ENCODE assay signal across 2 fruit fly cellular contexts in the genomic region with DNA sequence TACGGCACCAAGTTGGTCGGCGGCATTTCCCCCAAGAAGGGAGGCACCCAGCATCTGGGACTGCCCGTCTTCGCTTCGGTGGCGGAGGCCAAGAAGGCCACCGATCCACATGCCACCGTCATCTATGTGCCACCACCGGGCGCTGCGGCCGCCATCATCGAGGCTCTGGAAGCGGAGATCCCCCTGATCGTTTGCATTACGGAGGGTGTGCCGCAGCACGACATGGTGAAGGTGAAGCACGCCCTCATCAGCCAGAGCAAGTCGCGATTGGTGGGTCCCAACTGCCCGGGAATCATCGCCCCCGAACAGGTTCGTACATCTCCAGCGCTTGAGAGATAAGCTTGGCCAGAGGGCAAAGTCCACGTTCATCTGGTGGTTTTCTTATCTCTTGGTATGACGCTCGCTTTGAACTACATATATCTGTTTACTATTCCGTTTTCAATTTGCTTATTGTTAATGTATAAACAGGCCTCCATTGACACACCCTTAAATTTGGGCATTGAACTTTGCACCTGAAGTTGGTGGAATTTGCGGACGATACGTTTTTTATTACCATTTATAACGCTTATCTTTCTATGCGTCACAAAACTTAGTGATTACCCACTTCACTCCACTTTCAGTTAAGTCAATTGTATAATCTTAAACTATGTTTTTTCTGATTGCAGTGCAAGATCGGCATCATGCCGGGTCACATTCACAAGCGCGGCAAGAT.
A peak's percentile ranks its signal among the peaks of the same experiment; 100 is the strongest.
TF ChIP-seq lines count a peak whose summit lies in the region.

No protein-coding gene starts in this region.

TF ChIP-seq in whole organism, embryonic, 481 proteins besides CTCF, POLR2A, EP300 and RAD21 (continued from another document):
- TF ChIP-seq CG6813 (GFP tag; optimal IDR thresholded peaks at IDR 0.05; lab: Kevin White, UChicago) (peak; percentile 1), Nf-YB (GFP tag; optimal IDR thresholded peaks at IDR 0.05; lab: Kevin White, UChicago) (peak; percentile 26), dimm (GFP tag; IDR thresholded peaks at IDR 0.05; lab: Robert Waterston, UW) (no peak), CG4328 (GFP tag; optimal IDR thresholded peaks at IDR 0.05; lab: Kevin White, UChicago) (peak; percentile 14), CG2678 (tag; optimal IDR thresholded peaks at IDR 0.05; lab: Kevin White, UChicago) (peak; percentile 28), sqz (GFP tag; optimal IDR thresholded peaks at IDR 0.05; lab: Kevin White, UChicago) (peak; percentile 28), CG13424 (tag; optimal IDR thresholded peaks at IDR 0.05; lab: Kevin White, UChicago) (peak; percentile 17), Sox100B (GFP tag; optimal IDR thresholded peaks at IDR 0.05; lab: Kevin White, UChicago) (peak; percentile 30), Mad (GFP tag; optimal IDR thresholded peaks at IDR 0.05; lab: Kevin White, UChicago) (no peak), odd (GFP tag; optimal IDR thresholded peaks at IDR 0.05; lab: Kevin White, UChicago) (peak; percentile 40), CG12769 (tag; optimal IDR thresholded peaks at IDR 0.05; lab: Kevin White, UChicago) (peak; percentile 23), CG17359 (tag; optimal IDR thresholded peaks at IDR 0.05; lab: Kevin White, UChicago) (peak; percentile 8), CG11456 (GFP tag; IDR thresholded peaks at IDR 0.05; lab: Robert Waterston, UW) (0 out of 3 replicates have a peak, but pooled peaks have one; percentile 12), nom (GFP tag; optimal IDR thresholded peaks at IDR 0.05; lab: Kevin White, UChicago) (peak; percentile 97), ems (GFP tag; optimal IDR thresholded peaks at IDR 0.05; lab: Kevin White, UChicago) (no peak), CG9727 (GFP tag; optimal IDR thresholded peaks at IDR 0.05; lab: Kevin White, UChicago) (peak; percentile 12), ATbp (GFP tag; optimal IDR thresholded peaks at IDR 0.05; lab: Kevin White, UChicago) (peak; percentile 38), Eip74EF (GFP tag; optimal IDR thresholded peaks at IDR 0.05; lab: Kevin White, UChicago) (peak in 1 of 2 experiments; percentile 6), Fer1 (GFP tag; optimal IDR thresholded peaks at IDR 0.05; lab: Kevin White, UChicago) (peak; percentile 40), tll (GFP tag; optimal IDR thresholded peaks at IDR 0.05; lab: Kevin White, UChicago) (no peak), CG6254 (GFP tag; optimal IDR thresholded peaks at IDR 0.05; lab: Kevin White, UChicago) (peak; percentile 26), CG12299 (tag; optimal IDR thresholded peaks at IDR 0.05; lab: Kevin White, UChicago) (peak; percentile 17), dmrt11E (tag; optimal IDR thresholded peaks at IDR 0.05; lab: Kevin White, UChicago) (peak; percentile 0), CG33557 (GFP tag; optimal IDR thresholded peaks at IDR 0.05; lab: Kevin White, UChicago) (peak; percentile 14), sens (GFP tag; lab: Kevin White, UChicago) (peak; percentile 77), exex (tag; optimal IDR thresholded peaks at IDR 0.05; lab: Kevin White, UChicago) (peak; percentile 59), CG3065 (GFP tag; optimal IDR thresholded peaks at IDR 0.05; lab: Kevin White, UChicago) (no peak), bsh (GFP tag; optimal IDR thresholded peaks at IDR 0.05; lab: Kevin White, UChicago) (peak; percentile 6 to 43), Opbp (GFP tag; IDR thresholded peaks at IDR 0.05; lab: Robert Waterston, UW; ENCODE audit: partially characterized antibody) (no peak), Deaf1 (tag; optimal IDR thresholded peaks at IDR 0.05; lab: Kevin White, UChicago) (peak; percentile 4), Six4 (GFP tag; optimal IDR thresholded peaks at IDR 0.05; lab: Kevin White, UChicago) (no peak), oc (tag; optimal IDR thresholded peaks at IDR 0.05; lab: Kevin White, UChicago) (no peak), Rfx (GFP tag; IDR thresholded peaks at IDR 0.05; lab: Robert Waterston, UW) (no peak), CG10543 (GFP tag; optimal IDR thresholded peaks at IDR 0.05; lab: Kevin White, UChicago) (peak; percentile 50), CG11560 (tag; IDR thresholded peaks at IDR 0.05; lab: Robert Waterston, UW) (no peak), Xrp1 (GFP tag; IDR thresholded peaks at IDR 0.05; lab: Robert Waterston, UW) (no peak), Dfd (GFP tag; optimal IDR thresholded peaks at IDR 0.05; lab: Kevin White, UChicago) (no peak), Asciz (GFP tag; optimal IDR thresholded peaks at IDR 0.05; lab: Kevin White, UChicago) (peak; percentile 46), Abd-B (GFP tag; optimal IDR thresholded peaks at IDR 0.05; lab: Kevin White, UChicago) (no peak), kni (GFP tag; optimal IDR thresholded peaks at IDR 0.05; lab: Kevin White, UChicago) (peak; percentile 16), lab (GFP tag; optimal IDR thresholded peaks at IDR 0.05; lab: Kevin White, UChicago) (peak; percentile 18), CG7987 (GFP tag; optimal IDR thresholded peaks at IDR 0.05; lab: Kevin White, UChicago) (peak; percentile 1), CG15601 (tag; optimal IDR thresholded peaks at IDR 0.05; lab: Kevin White, UChicago) (peak; percentile 52), Dp (GFP tag; optimal IDR thresholded peaks at IDR 0.05; lab: Kevin White, UChicago) (no peak), Nf-YC (tag; optimal IDR thresholded peaks at IDR 0.05; lab: Kevin White, UChicago) (peak; percentile 78), CG34376 (GFP tag; optimal IDR thresholded peaks at IDR 0.05; lab: Kevin White, UChicago) (peak; percentile 94), Med (GFP tag; lab: Kevin White, UChicago) (peak; percentile 48), CG5180 (GFP tag; optimal IDR thresholded peaks at IDR 0.05; lab: Kevin White, UChicago) (peak; percentile 25), BtbVII (GFP tag; optimal IDR thresholded peaks at IDR 0.05; lab: Kevin White, UChicago) (peak; percentile 47), sug (tag; optimal IDR thresholded peaks at IDR 0.05; lab: Kevin White, UChicago) (peak; percentile 63), CG17802 (tag; optimal IDR thresholded peaks at IDR 0.05; lab: Kevin White, UChicago) (peak; percentile 27), bab2 (GFP tag; optimal IDR thresholded peaks at IDR 0.05; lab: Kevin White, UChicago) (no peak), Hey (tag; optimal IDR thresholded peaks at IDR 0.05; lab: Kevin White, UChicago) (peak; percentile 11)

TF ChIP-seq in whole organism, prepupa, 60 proteins besides CTCF, POLR2A, EP300 and RAD21 (continued from another document):
- peak; percentile 41 for TF ChIP-seq Ets96B (tag; optimal IDR thresholded peaks at IDR 0.05; lab: Kevin White, UChicago)
- TF ChIP-seq fd59A (GFP tag; optimal IDR thresholded peaks at IDR 0.05; lab: Kevin White, UChicago) = no peak
- no peak for TF ChIP-seq Met (GFP tag; optimal IDR thresholded peaks at IDR 0.05; lab: Kevin White, UChicago)
- TF ChIP-seq cyc (GFP tag; optimal IDR thresholded peaks at IDR 0.05; lab: Kevin White, UChicago) = no peak
- no peak for TF ChIP-seq acj6 (GFP tag; optimal IDR thresholded peaks at IDR 0.05; lab: Kevin White, UChicago)
- no peak for TF ChIP-seq Gug (GFP tag; IDR thresholded peaks at IDR 0.05; lab: Robert Waterston, UW)
- TF ChIP-seq Sox14 (GFP tag; optimal IDR thresholded peaks at IDR 0.05; lab: Kevin White, UChicago) = peak; percentile 13
- TF ChIP-seq fkh (GFP tag; optimal IDR thresholded peaks at IDR 0.05; lab: Kevin White, UChicago) = peak; percentile 59
- no peak for TF ChIP-seq Sox102F (GFP tag; optimal IDR thresholded peaks at IDR 0.05; lab: Kevin White, UChicago)
- no peak for TF ChIP-seq CG7368 (GFP tag; optimal IDR thresholded peaks at IDR 0.05; lab: Kevin White, UChicago)
- TF ChIP-seq Lpt (GFP tag; optimal IDR thresholded peaks at IDR 0.05; lab: Kevin White, UChicago) = no peak
- no peak for TF ChIP-seq lz (GFP tag; optimal IDR thresholded peaks at IDR 0.05; lab: Kevin White, UChicago)
- TF ChIP-seq CG6854 (GFP tag; optimal IDR thresholded peaks at IDR 0.05; lab: Kevin White, UChicago) = peak; percentile 82
- no peak for TF ChIP-seq Smox (GFP tag; optimal IDR thresholded peaks at IDR 0.05; lab: Kevin White, UChicago)
- TF ChIP-seq CG11902 (GFP tag; optimal IDR thresholded peaks at IDR 0.05; lab: Kevin White, UChicago) = no peak
- no peak for TF ChIP-seq CG34406 (GFP tag; optimal IDR thresholded peaks at IDR 0.05; lab: Kevin White, UChicago)
- TF ChIP-seq CG16779 (tag; optimal IDR thresholded peaks at IDR 0.05; lab: Kevin White, UChicago) = peak; percentile 74
- peak; percentile 89 for TF ChIP-seq ss (GFP tag; optimal IDR thresholded peaks at IDR 0.05; lab: Kevin White, UChicago)
- TF ChIP-seq vri (GFP tag; optimal IDR thresholded peaks at IDR 0.05; lab: Kevin White, UChicago) = peak; percentile 55
- TF ChIP-seq pdm3 (GFP tag; optimal IDR thresholded peaks at IDR 0.05; lab: Kevin White, UChicago) = no peak
- no peak for TF ChIP-seq CG11294 (GFP tag; IDR thresholded peaks at IDR 0.05; lab: Robert Waterston, UW)
- no peak for TF ChIP-seq CG32006 (GFP tag; optimal IDR thresholded peaks at IDR 0.05; lab: Kevin White, UChicago)
- no peak for TF ChIP-seq Ets21C (GFP tag; optimal IDR thresholded peaks at IDR 0.05; lab: Kevin White, UChicago)
- TF ChIP-seq CG8119 (GFP tag; IDR thresholded peaks at IDR 0.05; lab: Robert Waterston, UW) = peak; percentile 42; the same call in 1 of the 3 replicates
- no peak for TF ChIP-seq Hr38 (GFP tag; optimal IDR thresholded peaks at IDR 0.05; lab: Kevin White, UChicago)
- TF ChIP-seq Sox15 (GFP tag; optimal IDR thresholded peaks at IDR 0.05; lab: Kevin White, UChicago) = no peak
- TF ChIP-seq Eip75B (GFP tag; optimal IDR thresholded peaks at IDR 0.05; lab: Kevin White, UChicago) = no peak
- peak; percentile 43 for TF ChIP-seq CG11762 (GFP tag; optimal IDR thresholded peaks at IDR 0.05; lab: Kevin White, UChicago; ENCODE audit: insufficient read depth)
- TF ChIP-seq eg (GFP tag; IDR thresholded peaks at IDR 0.05; lab: Robert Waterston, UW) = no peak
- TF ChIP-seq CG10631 (GFP tag; optimal IDR thresholded peaks at IDR 0.05; lab: Kevin White, UChicago) = no peak
- TF ChIP-seq dsx (GFP tag; optimal IDR thresholded peaks at IDR 0.05; lab: Kevin White, UChicago; ENCODE audit: poor library complexity, severe bottlenecking) = peak; percentile 34
- peak; percentile 22 for TF ChIP-seq topi (GFP tag; optimal IDR thresholded peaks at IDR 0.05; lab: Kevin White, UChicago)
- TF ChIP-seq Eip78C (GFP tag; lab: Kevin White, UChicago) = peak; percentile 82
- peak; percentile 37 for TF ChIP-seq Eip93F (GFP tag; optimal IDR thresholded peaks at IDR 0.05; lab: Kevin White, UChicago)
- peak; percentile 52 for TF ChIP-seq net (GFP tag; optimal IDR thresholded peaks at IDR 0.05; lab: Kevin White, UChicago)
- TF ChIP-seq CG9139 (GFP tag; optimal IDR thresholded peaks at IDR 0.05; lab: Kevin White, UChicago) = peak; percentile 85
- no peak for TF ChIP-seq dac (GFP tag; optimal IDR thresholded peaks at IDR 0.05; lab: Kevin White, UChicago)
- peak; percentile 81 for TF ChIP-seq CG6808 (GFP tag; optimal IDR thresholded peaks at IDR 0.05; lab: Kevin White, UChicago)
- peak; percentile 38 for TF ChIP-seq CG1621 (tag; optimal IDR thresholded peaks at IDR 0.05; lab: Kevin White, UChicago)
- no peak for TF ChIP-seq Hr39 (GFP tag; optimal IDR thresholded peaks at IDR 0.05; lab: Kevin White, UChicago)
- peak; percentile 16 for TF ChIP-seq Blimp-1 (GFP tag; optimal IDR thresholded peaks at IDR 0.05; lab: Kevin White, UChicago)
TF ChIP-seq in whole organism, prepupa: peak in this region for 28.
